Fruit fly (Drosophila melanogaster): Measurements from ENCODE around the gene CG14324.

dm6 chr3R:17647444-17647843 is 28.8 kb upstream of the CG14324 start, which contains the start of gene CG14322:
- TF ChIP-seq cnc (optimal IDR thresholded peaks at IDR 0.05): no peak
- no peak for TF ChIP-seq Clk (GFP tag; optimal IDR thresholded peaks at IDR 0.05)
- no peak for TF ChIP-seq Crg-1 (GFP tag; optimal IDR thresholded peaks at IDR 0.05)

All from whole organism, adult.